Fruit fly (Drosophila melanogaster): ENCODE data around the gene Mst98Ca.

The Mst98Ca gene

DNA sequence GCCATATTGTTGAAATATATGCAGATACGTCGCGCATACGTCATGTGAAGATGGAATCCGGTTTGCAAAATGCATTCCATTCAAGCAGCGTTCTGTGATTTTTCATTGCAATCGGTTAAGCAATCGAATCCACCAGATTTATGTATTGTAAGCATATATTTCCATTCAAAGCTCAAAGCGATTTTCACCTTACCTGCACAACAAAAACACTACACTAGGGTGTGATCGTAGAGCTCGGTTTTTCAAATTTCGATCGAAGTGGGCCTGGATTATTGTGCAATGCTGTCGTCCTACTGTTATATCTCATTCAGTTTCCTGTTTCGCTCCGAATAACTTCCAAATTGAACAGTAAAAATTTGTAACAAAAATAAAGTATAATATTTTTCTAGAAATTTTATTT, at the start of gene Mst98Ca:
TSS of gene Mst98Ca (plus strand) at position 301 of the 400 bp plus-strand sequence.
- TF ChIP-seq h (optimal IDR thresholded peaks at IDR 0.05) (no peak), Sin3A (optimal IDR thresholded peaks at IDR 0.05) (no peak), ttk (optimal IDR thresholded peaks at IDR 0.05) (no peak), psq (optimal IDR thresholded peaks at IDR 0.05) (no peak), Myc (optimal IDR thresholded peaks at IDR 0.05) (no peak)

DNA sequence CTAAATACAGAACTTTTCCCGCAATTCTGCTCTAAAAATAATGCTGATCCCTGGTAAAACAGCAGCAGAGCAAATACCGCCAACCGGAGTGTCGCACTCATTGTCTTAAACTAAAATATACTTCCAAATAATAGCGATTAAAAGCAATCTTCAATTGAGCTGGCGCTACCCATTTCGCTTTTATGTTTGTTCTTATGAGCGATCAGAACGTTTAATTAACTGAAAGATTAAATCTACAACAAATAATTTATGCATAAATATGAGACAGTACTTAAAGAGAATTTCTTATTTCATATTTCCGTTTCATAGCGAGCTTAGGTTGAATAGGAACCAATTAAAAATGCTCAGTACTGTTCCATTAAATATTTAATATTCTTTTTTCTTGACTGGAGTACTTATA, 27.6 kb upstream of the Mst98Ca start, which contains the start of gene CG43125:
TSS of gene CG43125 (minus strand) at position 101 of the 400 bp plus-strand sequence.
- no peak for TF ChIP-seq psq (optimal IDR thresholded peaks at IDR 0.05)
- no peak for TF ChIP-seq Myc (optimal IDR thresholded peaks at IDR 0.05)
- no peak for TF ChIP-seq ttk (optimal IDR thresholded peaks at IDR 0.05)
- TF ChIP-seq Sin3A (optimal IDR thresholded peaks at IDR 0.05) = no peak
- no peak for TF ChIP-seq insv (optimal IDR thresholded peaks at IDR 0.05)
- no peak for TF ChIP-seq h (optimal IDR thresholded peaks at IDR 0.05)

DNA sequence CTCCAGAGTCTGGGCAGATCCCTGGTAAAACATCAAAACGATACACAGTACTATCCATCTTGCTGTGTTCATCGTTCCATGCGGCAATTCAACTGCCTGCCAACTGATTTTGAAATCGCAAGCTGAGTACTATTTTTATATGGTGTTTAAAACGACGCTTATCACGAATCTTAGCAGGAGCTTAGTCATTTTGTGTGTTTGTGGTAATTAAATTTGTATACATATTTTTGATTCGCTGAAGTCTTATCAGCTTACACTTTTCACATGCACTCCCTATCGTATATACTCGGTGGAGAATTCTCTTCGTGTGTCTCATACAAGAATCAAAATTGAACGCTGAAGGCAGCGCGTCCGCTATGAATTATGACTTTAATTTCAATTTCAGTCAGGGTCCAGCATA, 26.5 kb upstream of the Mst98Ca start, which contains the start of gene CG43124:
TSS of gene CG43124 (minus strand) at position 101 of the 400 bp plus-strand sequence.
- TF ChIP-seq Myc (optimal IDR thresholded peaks at IDR 0.05) (no peak), h (optimal IDR thresholded peaks at IDR 0.05) (no peak), psq (optimal IDR thresholded peaks at IDR 0.05) (no peak), insv (optimal IDR thresholded peaks at IDR 0.05) (no peak), Sin3A (optimal IDR thresholded peaks at IDR 0.05) (no peak), ttk (optimal IDR thresholded peaks at IDR 0.05) (no peak)

DNA sequence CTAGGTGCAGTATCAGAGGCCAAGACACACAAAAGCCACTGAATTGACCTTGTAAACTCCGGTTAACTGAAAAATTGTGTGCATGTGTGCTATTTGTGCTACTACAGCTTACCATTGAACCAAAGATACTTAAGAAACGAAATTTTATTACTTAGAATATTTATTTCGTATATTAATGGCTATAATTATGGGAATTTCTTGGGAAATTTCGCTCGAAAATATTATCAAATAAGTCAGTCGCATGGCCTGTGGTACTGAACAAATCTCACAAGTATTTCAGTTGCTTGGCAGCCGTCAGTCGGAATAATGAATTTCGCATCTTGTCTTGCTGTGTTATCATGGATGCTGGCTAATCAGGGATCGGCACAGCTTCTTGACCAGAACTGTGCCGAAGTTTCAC, 8.9 kb upstream of the Mst98Ca start, which contains the start of gene CG34436:
TSS of gene CG34436 (plus strand) at position 301 of the 400 bp plus-strand sequence.
- TF ChIP-seq h (optimal IDR thresholded peaks at IDR 0.05) = no peak
- TF ChIP-seq psq (optimal IDR thresholded peaks at IDR 0.05) = no peak
- TF ChIP-seq insv (optimal IDR thresholded peaks at IDR 0.05) = no peak
- no peak for TF ChIP-seq Myc (optimal IDR thresholded peaks at IDR 0.05)
- TF ChIP-seq ttk (optimal IDR thresholded peaks at IDR 0.05) = no peak
- TF ChIP-seq Sin3A (optimal IDR thresholded peaks at IDR 0.05) = no peak

DNA sequence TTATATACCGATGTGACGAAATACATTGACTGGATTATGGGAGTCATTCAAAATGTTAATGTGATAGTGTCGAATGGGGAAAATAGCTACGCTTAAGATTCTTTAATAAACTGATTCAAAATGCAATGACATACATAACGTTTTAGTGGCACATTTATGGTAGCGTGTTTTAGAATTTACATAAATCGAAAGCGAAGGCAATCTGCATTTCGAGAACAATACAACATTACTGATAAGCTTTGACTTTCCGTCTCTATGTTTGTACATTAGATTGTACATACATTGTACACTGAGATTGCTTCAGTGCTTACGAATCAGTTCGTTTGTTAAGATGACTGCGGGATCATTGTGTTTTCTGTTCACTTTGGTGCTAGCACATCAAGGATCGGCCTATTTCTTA, 7.7 kb upstream of the Mst98Ca start, which contains the start of gene CG34437:
TSS of gene CG34437 (plus strand) at position 301 of the 400 bp plus-strand sequence.
- no peak for TF ChIP-seq insv (optimal IDR thresholded peaks at IDR 0.05)
- no peak for TF ChIP-seq Sin3A (optimal IDR thresholded peaks at IDR 0.05)
- TF ChIP-seq Myc (optimal IDR thresholded peaks at IDR 0.05) = no peak
- TF ChIP-seq ttk (optimal IDR thresholded peaks at IDR 0.05) = no peak
- TF ChIP-seq h (optimal IDR thresholded peaks at IDR 0.05) = no peak
- TF ChIP-seq psq (optimal IDR thresholded peaks at IDR 0.05) = no peak

DNA sequence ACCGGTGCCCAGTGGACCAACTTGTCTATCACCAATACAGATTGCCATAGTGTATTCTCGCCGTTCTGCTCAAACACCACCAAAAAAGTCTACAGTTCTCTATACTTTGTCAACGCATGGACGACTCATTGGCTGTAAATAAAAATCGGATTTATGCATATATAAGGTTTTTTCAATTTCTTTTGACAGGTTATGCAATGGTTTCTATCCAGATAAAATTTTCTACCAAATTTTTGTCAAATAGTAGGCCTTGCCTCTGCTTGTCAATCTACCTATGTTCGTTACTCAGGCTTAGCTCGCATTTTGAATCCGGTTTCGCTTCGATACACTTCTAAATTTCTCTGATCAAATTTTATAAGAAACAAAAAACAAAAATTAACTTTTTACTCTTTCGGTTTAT, 1.4 kb downstream of the Mst98Ca start, which contains the start of gene Mst98Cb:
TSS of gene Mst98Cb (plus strand) at position 301 of the 400 bp plus-strand sequence.
- TF ChIP-seq Myc (optimal IDR thresholded peaks at IDR 0.05) (no peak), h (optimal IDR thresholded peaks at IDR 0.05) (no peak), ttk (optimal IDR thresholded peaks at IDR 0.05) (no peak), insv (optimal IDR thresholded peaks at IDR 0.05) (no peak)

DNA sequence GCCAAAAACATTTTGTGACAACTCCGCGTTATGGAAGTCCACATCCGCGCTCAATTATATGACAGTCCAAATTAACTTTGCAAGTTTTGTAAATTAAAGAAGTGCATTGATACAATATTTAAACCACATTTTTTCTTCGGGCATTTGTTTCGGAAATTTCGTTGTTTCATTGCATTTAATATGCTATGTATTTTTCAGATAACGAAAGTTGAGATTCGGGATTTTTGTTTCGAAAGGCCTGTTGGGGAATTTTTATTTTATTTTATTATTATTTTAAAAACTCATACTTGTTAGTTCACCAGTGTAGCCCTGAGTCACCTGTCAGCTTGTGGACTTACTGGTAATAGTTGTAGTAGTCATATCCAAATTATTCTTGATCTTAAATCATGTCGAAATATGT, 2.6 kb downstream of the Mst98Ca start, which contains the start of gene UQCR-14L:
TSS of gene UQCR-14L (plus strand) at position 301 of the 400 bp plus-strand sequence.
- no peak for TF ChIP-seq insv (optimal IDR thresholded peaks at IDR 0.05)
- TF ChIP-seq Sin3A (optimal IDR thresholded peaks at IDR 0.05) = no peak
- TF ChIP-seq ttk (optimal IDR thresholded peaks at IDR 0.05) = no peak
- no peak for TF ChIP-seq psq (optimal IDR thresholded peaks at IDR 0.05)
- no peak for TF ChIP-seq h (optimal IDR thresholded peaks at IDR 0.05)
- TF ChIP-seq Myc (optimal IDR thresholded peaks at IDR 0.05) = no peak

DNA sequence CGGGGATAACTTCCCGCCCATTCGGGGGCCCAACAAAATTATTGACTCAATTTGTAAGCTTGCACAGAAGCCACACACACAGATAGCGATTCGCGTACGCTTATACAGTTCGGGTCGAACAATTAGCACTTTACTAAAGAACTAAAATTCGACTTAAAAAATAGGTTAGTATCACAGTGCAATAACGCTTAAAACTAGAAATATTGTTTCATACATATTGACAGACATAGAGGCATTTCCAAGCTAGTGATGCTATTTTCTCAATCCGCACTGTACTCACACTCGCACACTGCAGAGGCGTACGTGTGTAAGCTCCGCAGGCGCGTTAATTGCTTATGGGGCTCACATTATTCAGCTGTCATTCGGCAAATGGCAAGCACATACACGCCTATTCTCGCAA, 6.4 kb downstream of the Mst98Ca start:
- TF ChIP-seq Myc (optimal IDR thresholded peaks at IDR 0.05) = no peak
- TF ChIP-seq Sin3A (optimal IDR thresholded peaks at IDR 0.05) = no peak
- TF ChIP-seq h (optimal IDR thresholded peaks at IDR 0.05) = no peak
- no peak for TF ChIP-seq psq (optimal IDR thresholded peaks at IDR 0.05)
- TF ChIP-seq insv (optimal IDR thresholded peaks at IDR 0.05) = no peak
- no peak for TF ChIP-seq ttk (optimal IDR thresholded peaks at IDR 0.05)

DNA sequence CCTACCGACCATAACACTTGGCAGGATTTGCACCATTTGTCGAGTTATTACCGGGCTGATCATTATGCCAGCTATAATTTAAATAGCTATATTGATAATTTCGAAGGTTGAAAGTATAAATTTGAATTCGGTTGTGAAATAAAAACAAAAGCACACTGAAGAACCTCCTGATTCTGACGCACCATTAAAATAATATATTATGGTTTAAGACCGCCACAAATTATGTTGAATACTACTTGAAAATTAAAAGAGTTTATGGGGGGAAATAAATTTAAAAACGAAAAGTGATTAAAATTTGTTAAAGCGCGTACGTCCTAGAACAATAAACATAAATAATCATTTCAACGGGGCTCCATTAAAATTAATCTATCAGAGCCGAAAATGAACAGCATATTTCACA, 13.4 kb downstream of the Mst98Ca start, which contains the start of gene CG12516:
TSS of gene CG12516 (minus strand) at position 101 of the 400 bp plus-strand sequence.
- TF ChIP-seq psq (optimal IDR thresholded peaks at IDR 0.05) = no peak
- no peak for TF ChIP-seq Sin3A (optimal IDR thresholded peaks at IDR 0.05)
- no peak for TF ChIP-seq Myc (optimal IDR thresholded peaks at IDR 0.05)
- no peak for TF ChIP-seq insv (optimal IDR thresholded peaks at IDR 0.05)
- TF ChIP-seq ttk (optimal IDR thresholded peaks at IDR 0.05) = no peak

DNA sequence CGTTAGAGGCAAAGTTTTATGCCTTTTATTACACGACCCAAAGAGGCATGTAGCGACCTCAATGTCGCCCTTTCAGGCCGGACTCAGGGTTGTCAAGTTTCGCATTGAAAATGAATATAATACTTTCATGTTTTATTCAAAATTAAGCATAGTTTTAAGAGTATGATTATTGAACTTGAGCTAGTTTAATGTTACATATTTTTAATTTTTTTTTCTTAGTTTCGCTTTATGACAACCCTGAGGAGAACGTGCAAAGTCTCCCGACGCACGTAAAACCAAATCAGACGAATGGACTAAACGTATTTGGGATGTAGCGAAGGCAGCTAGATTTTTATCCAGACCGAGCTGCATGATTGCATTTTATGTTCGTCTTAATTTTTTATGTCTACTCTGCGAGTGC, 14.8 kb downstream of the Mst98Ca start:
- no peak for TF ChIP-seq ttk (optimal IDR thresholded peaks at IDR 0.05)
- no peak for TF ChIP-seq Myc (optimal IDR thresholded peaks at IDR 0.05)

DNA sequence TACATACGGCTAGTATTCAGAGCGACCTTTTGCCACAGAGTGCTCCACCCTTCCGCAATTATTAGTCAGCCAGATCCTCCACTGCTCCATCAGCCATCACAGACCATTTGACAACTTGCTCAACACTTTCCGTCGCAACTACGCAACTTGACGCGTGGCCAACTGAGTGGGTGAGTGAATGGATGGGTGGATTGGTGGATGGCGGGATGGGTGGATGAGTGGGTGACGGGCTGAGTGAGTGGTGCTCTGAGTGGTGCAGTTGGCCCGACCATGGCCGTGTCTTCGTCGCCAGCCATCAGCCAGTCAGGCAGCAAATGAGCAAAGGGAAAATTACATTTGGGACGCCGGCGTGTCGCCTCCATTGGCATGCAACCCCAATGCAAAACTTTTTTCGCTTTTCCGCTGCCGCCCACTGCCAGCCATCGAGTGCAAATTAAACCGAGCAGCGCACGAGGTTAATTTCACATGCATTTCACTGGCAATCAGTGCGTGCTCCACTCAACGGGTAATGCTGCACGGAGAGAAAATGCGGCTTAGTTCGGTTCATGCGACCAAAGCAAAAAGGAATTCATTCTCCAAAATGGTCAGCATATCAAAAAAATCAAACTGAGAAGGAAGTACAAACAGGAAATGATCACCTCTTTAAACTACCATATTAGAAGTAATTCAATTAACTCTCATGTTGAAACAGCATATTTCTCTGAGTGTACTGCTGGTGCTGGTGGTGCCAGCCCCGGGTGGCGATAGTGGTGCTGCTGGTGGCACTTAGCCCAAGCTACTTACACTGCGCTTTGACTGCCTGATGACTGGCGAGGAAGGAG, 17.0 kb downstream of the Mst98Ca start:
- TF ChIP-seq Myc (optimal IDR thresholded peaks at IDR 0.05) (no peak), insv (optimal IDR thresholded peaks at IDR 0.05) (no peak), ttk (optimal IDR thresholded peaks at IDR 0.05) (no peak), psq (optimal IDR thresholded peaks at IDR 0.05) (no peak), h (optimal IDR thresholded peaks at IDR 0.05) (no peak), Sin3A (optimal IDR thresholded peaks at IDR 0.05) (no peak)

DNA sequence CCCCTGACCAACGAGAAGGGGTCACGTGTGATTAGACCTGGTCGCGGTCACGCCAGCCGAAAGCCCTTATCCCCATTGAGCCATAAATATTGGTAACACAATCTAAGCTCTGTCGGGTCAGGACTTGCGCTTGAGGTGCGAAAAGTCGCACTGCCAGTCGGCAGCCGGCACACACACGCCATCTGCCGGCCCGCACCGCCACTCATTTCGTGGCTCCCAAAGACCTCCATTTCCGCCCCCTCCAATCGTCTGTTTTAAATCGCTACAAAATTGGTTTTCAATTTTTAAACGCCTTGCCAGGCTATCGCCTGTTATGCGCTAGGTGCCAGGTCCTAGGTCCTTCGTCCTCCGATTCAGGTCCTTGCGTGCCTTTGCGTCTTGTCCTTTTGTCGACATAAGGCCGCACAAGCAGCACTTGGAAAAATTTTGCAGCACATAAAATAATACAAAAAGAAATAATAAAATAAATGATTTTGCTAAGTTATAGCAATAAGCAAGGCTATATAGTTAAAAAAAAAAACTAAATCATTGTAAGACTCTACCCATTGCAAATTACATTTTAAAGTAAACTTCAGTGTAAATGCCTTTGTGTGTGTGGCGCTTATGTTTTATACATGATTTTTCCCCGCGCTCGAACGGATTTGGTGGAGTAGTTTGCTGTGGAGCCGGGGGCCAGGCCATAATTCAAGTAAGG, 26.2 kb downstream of the Mst98Ca start:
- TF ChIP-seq ttk (optimal IDR thresholded peaks at IDR 0.05) (no peak), psq (optimal IDR thresholded peaks at IDR 0.05) (no peak), insv (optimal IDR thresholded peaks at IDR 0.05) (no peak), Sin3A (optimal IDR thresholded peaks at IDR 0.05) (no peak), h (optimal IDR thresholded peaks at IDR 0.05) (no peak), Myc (optimal IDR thresholded peaks at IDR 0.05) (no peak)
